Worm (Caenorhabditis elegans): ENCODE data around the gene F54F2.9.
A peak's percentile ranks its signal among the peaks of the same experiment; 100 is the strongest.

Gene F54F2.9

ce11 chrIII:8848372-8848771 is 21.3 kb upstream of the F54F2.9 start, which contains the start of gene F44E2.7:
Gene F44E2.7, minus strand, starts transcription at chrIII:8848472.
- no peak for TF ChIP-seq mep-1 (tag; optimal IDR thresholded peaks at IDR 0.05)
- no peak for TF ChIP-seq sptf-1 (tag; optimal IDR thresholded peaks at IDR 0.05)
- no peak for TF ChIP-seq pha-4 (tag; optimal IDR thresholded peaks at IDR 0.05)
- TF ChIP-seq ztf-11 (tag; optimal IDR thresholded peaks at IDR 0.05), result no peak
- TF ChIP-seq cnd-1 (tag; optimal IDR thresholded peaks at IDR 0.05), result no peak
- no peak for TF ChIP-seq bed-3 (GFP tag; optimal IDR thresholded peaks at IDR 0.05)
- no peak for TF ChIP-seq mab-5 (tag; optimal IDR thresholded peaks at IDR 0.05)
- no peak for TF ChIP-seq unc-62 (GFP tag; optimal IDR thresholded peaks at IDR 0.05)
- TF ChIP-seq lsy-2 (tag; optimal IDR thresholded peaks at IDR 0.05), result no peak
- TF ChIP-seq nhr-237 (tag; optimal IDR thresholded peaks at IDR 0.05), result no peak
- no peak for TF ChIP-seq zip-8 (tag; optimal IDR thresholded peaks at IDR 0.05)
- no peak for TF ChIP-seq elt-1 (tag; optimal IDR thresholded peaks at IDR 0.05; ENCODE audit: borderline replicate concordance, insufficient read depth)
- TF ChIP-seq hlh-1 (tag; optimal IDR thresholded peaks at IDR 0.05), result no peak
- no peak for TF ChIP-seq nhr-2 (tag; optimal IDR thresholded peaks at IDR 0.05)

DNA sequence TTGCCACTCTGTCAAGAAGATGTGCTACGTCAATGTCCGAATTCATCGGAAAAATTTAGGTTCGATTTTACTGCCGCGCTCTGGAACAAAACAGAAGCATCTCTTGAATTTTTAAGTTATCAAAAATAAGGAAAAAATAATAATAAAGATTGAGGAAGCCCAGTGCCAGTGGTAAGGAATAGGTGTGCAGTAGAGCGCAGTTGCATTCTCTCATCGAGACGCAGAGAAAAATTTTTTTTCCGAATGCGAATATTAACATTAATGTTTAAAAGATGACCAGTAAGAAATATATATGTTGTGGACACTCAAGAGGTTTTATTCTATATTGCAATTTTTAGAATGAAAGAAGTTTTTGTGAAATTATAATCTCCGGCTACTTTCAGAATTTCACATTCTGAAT is 20.7 kb upstream of the F54F2.9 start:
- TF ChIP-seq blmp-1 (tag; optimal IDR thresholded peaks at IDR 0.05) (no peak), lin-32 (GFP tag; optimal IDR thresholded peaks at IDR 0.05) (no peak), drap-1 (GFP tag; optimal IDR thresholded peaks at IDR 0.05) (no peak), unc-39 (tag; optimal IDR thresholded peaks at IDR 0.05) (no peak), ztf-11 (tag; optimal IDR thresholded peaks at IDR 0.05) (no peak), tbx-8 (GFP tag; optimal IDR thresholded peaks at IDR 0.05) (no peak), elt-3 (tag; optimal IDR thresholded peaks at IDR 0.05) (no peak), nhr-12 (tag; optimal IDR thresholded peaks at IDR 0.05) (no peak), nhr-2 (tag; optimal IDR thresholded peaks at IDR 0.05) (no peak), ces-1 (GFP tag; optimal IDR thresholded peaks at IDR 0.05) (peak; percentile 24), hlh-1 (tag; optimal IDR thresholded peaks at IDR 0.05) (no peak), unc-120 (tag; optimal IDR thresholded peaks at IDR 0.05; ENCODE audit: poor library complexity, severe bottlenecking) (no peak), sem-2 (GFP tag; optimal IDR thresholded peaks at IDR 0.05) (no peak), ceh-83 (GFP tag; optimal IDR thresholded peaks at IDR 0.05) (no peak), cnd-1 (tag; optimal IDR thresholded peaks at IDR 0.05) (peak; percentile 15), nhr-237 (tag; optimal IDR thresholded peaks at IDR 0.05) (peak; percentile 40), pha-4 (tag; optimal IDR thresholded peaks at IDR 0.05) (peak; percentile 8), snpc-4 (tag; optimal IDR thresholded peaks at IDR 0.05) (no peak), ceh-39 (tag; optimal IDR thresholded peaks at IDR 0.05) (no peak), lsy-2 (tag; optimal IDR thresholded peaks at IDR 0.05) (peak; percentile 26), mep-1 (tag; optimal IDR thresholded peaks at IDR 0.05) (peak; percentile 57)

- TF ChIP-seq blmp-1 (tag; optimal IDR thresholded peaks at IDR 0.05) (no peak), lsy-2 (tag; optimal IDR thresholded peaks at IDR 0.05) (no peak), drap-1 (GFP tag; optimal IDR thresholded peaks at IDR 0.05) (no peak), unc-120 (tag; optimal IDR thresholded peaks at IDR 0.05; ENCODE audit: poor library complexity, severe bottlenecking) (no peak), nhr-28 (tag; optimal IDR thresholded peaks at IDR 0.05) (no peak), flh-1 (GFP tag; optimal IDR thresholded peaks at IDR 0.05) (no peak), nhr-12 (tag; optimal IDR thresholded peaks at IDR 0.05) (no peak), cnd-1 (tag; optimal IDR thresholded peaks at IDR 0.05) (no peak), mab-5 (tag; optimal IDR thresholded peaks at IDR 0.05) (no peak), ces-1 (GFP tag; optimal IDR thresholded peaks at IDR 0.05) (no peak), ceh-39 (tag; optimal IDR thresholded peaks at IDR 0.05) (no peak), sptf-1 (tag; optimal IDR thresholded peaks at IDR 0.05) (no peak), zip-8 (tag; optimal IDR thresholded peaks at IDR 0.05) (no peak), sem-2 (GFP tag; optimal IDR thresholded peaks at IDR 0.05) (no peak)
Observed at ce11 chrIII:8845114-8845513, 18.1 kb upstream of the F54F2.9 start, which contains the start of gene F44E2.6. Gene F44E2.6, minus strand, starts transcription at chrIII:8845214.

- TF ChIP-seq nhr-237 (tag; optimal IDR thresholded peaks at IDR 0.05), result no peak
- TF ChIP-seq ceh-83 (GFP tag; optimal IDR thresholded peaks at IDR 0.05), result no peak
- no peak for TF ChIP-seq elt-1 (tag; optimal IDR thresholded peaks at IDR 0.05; ENCODE audit: borderline replicate concordance, insufficient read depth)
Observed at ce11 chrIII:8844137-8844536, 17.1 kb upstream of the F54F2.9 start.

DNA sequence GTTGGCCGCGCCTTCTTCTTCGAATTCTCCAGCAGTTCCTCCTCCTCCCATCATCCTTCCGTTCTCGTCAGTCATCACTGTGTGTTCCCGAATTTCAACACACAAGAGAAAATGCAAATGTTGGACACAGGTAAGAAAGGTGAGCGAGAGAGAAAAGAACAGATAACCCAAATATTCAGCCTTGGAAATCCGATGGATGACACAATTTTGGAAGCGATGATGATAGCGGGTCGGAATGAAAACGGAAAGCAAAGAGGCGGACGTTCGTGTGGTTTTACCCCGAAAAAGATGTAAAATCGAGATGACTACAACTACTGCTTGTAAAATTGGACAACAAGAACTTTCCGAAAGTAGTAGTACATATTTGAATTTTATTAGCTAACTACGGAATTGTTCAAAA is 12.8 kb upstream of the F54F2.9 start:
- no peak for TF ChIP-seq nhr-12 (tag; optimal IDR thresholded peaks at IDR 0.05)
- TF ChIP-seq elt-1 (tag; optimal IDR thresholded peaks at IDR 0.05; ENCODE audit: borderline replicate concordance, insufficient read depth), result peak; percentile 26
- TF ChIP-seq ztf-11 (tag; optimal IDR thresholded peaks at IDR 0.05), result no peak
- TF ChIP-seq ham-2 (GFP tag; optimal IDR thresholded peaks at IDR 0.05), result peak; percentile 77
